Fruit fly (Drosophila melanogaster): ENCODE results near the gene CG14325.

The CG14325 gene

DNA sequence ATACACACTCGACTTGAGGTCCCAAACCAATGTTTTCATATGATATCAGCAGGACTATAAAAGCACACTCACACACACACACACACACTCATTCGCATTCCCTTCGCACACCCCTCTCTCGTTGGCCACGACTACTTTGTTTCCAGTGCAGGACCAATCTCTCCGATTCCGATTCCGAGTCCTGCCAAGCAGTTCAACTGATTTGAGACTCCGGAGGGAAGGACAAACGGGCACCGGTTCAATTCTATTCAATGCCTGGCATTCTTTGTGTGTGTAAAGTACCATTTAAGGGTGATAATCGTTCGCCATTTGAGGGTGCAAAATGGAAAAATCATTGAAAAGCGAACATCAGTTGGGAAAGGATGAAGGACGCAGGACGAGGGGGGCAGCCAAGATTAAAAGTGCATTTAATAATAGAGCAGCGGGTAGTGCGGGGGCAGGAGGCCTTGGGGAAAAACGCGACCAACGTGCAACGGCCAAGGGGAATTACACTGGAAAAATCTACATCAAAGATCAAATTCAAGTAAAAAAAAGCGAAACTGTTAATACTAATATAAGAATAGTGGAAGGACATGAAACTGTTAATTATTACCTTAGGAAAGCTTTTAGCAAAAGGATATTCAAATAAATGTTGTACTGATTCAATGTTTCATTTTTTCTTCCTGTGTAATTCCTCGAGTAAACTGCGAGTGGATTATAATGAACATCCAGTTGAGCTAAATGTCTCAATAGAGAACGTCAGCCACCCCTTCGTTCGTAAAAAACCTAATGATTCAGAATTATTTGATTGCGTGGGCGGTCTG, 43.1 kb upstream of the CG14325 start (continued):
- TF ChIP-seq gcm (GFP tag; optimal IDR thresholded peaks at IDR 0.05) (peak; percentile 15), ase (GFP tag; IDR thresholded peaks at IDR 0.05) (no peak), mirr (GFP tag; optimal IDR thresholded peaks at IDR 0.05) (no peak), vfl (GFP tag; optimal IDR thresholded peaks at IDR 0.05) (no peak), Xbp1 (GFP tag; optimal IDR thresholded peaks at IDR 0.05) (peak; percentile 27), CG8281 (tag; optimal IDR thresholded peaks at IDR 0.05) (no peak), caup (GFP tag; optimal IDR thresholded peaks at IDR 0.05; ENCODE audit: severe bottlenecking) (no peak), CG13894 (tag; optimal IDR thresholded peaks at IDR 0.05) (no peak), bsh (GFP tag; optimal IDR thresholded peaks at IDR 0.05) (peak in 1 of 2 experiments; percentile 85), Hr39 (optimal IDR thresholded peaks at IDR 0.05) (no peak), trem (tag; optimal IDR thresholded peaks at IDR 0.05) (peak; percentile 43), croc (GFP tag; conservative IDR thresholded peaks at IDR 0.05) (peak; percentile 55), jing (GFP tag; optimal IDR thresholded peaks at IDR 0.05) (no peak), CG4617 (GFP tag; optimal IDR thresholded peaks at IDR 0.05; ENCODE audit: borderline replicate concordance) (no peak), E2f2 (GFP tag; IDR thresholded peaks at IDR 0.05) (no peak), eyg (GFP tag; optimal IDR thresholded peaks at IDR 0.05) (no peak), CG33213 (GFP tag; optimal IDR thresholded peaks at IDR 0.05) (no peak), emc (GFP tag; optimal IDR thresholded peaks at IDR 0.05) (no peak), CG4707 (GFP tag; optimal IDR thresholded peaks at IDR 0.05) (peak; percentile 6), Neu2 (GFP tag; optimal IDR thresholded peaks at IDR 0.05; ENCODE audit: borderline replicate concordance) (no peak), gce (GFP tag; IDR thresholded peaks at IDR 0.05) (no peak), psq (GFP tag; optimal IDR thresholded peaks at IDR 0.05) (no peak), BEAF-32 (GFP tag; optimal IDR thresholded peaks at IDR 0.05) (no peak), toy (GFP tag; IDR thresholded peaks at IDR 0.05) (no peak), CkIIα-i1 (GFP tag; IDR thresholded peaks at IDR 0.05) (no peak), btn (GFP tag; optimal IDR thresholded peaks at IDR 0.05) (no peak), oc (tag; optimal IDR thresholded peaks at IDR 0.05) (peak; percentile 78), CG31441 (GFP tag; IDR thresholded peaks at IDR 0.05) (peak; percentile 67), slou (GFP tag; optimal IDR thresholded peaks at IDR 0.05) (no peak), org-1 (GFP tag; optimal IDR thresholded peaks at IDR 0.05) (no peak), ato (GFP tag; IDR thresholded peaks at IDR 0.05; ENCODE audit: partially characterized antibody) (no peak), bowl (GFP tag; IDR thresholded peaks at IDR 0.05) (no peak), ttk (GFP tag; IDR thresholded peaks at IDR 0.05) (peak; percentile 28), disco-r (GFP tag; optimal IDR thresholded peaks at IDR 0.05) (no peak), en (GFP tag; optimal IDR thresholded peaks at IDR 0.05) (no peak), CG5245 (GFP tag; optimal IDR thresholded peaks at IDR 0.05) (peak; percentile 25), CG9609 (GFP tag; optimal IDR thresholded peaks at IDR 0.05) (no peak), CG2129 (GFP tag; IDR thresholded peaks at IDR 0.05; ENCODE audit: partially characterized antibody) (no peak), wdn (GFP tag; IDR thresholded peaks at IDR 0.05) (no peak), CG32772 (GFP tag; IDR thresholded peaks at IDR 0.05) (peak; percentile 47), Gsc (GFP tag; IDR thresholded peaks at IDR 0.05) (no peak; the same call in 1 of the 2 replicates), CG9876 (GFP tag; optimal IDR thresholded peaks at IDR 0.05) (no peak), CG4730 (GFP tag; IDR thresholded peaks at IDR 0.05) (no peak), CG16863 (GFP tag; optimal IDR thresholded peaks at IDR 0.05) (no peak), shn (GFP tag; optimal IDR thresholded peaks at IDR 0.05) (no peak), CG9727 (GFP tag; optimal IDR thresholded peaks at IDR 0.05) (peak; percentile 58), Hr3 (GFP tag; optimal IDR thresholded peaks at IDR 0.05) (peak; percentile 44), CG3065 (GFP tag; optimal IDR thresholded peaks at IDR 0.05) (peak; percentile 10), MBD-R2 (GFP tag; IDR thresholded peaks at IDR 0.05) (no peak), CG6654 (GFP tag; optimal IDR thresholded peaks at IDR 0.05) (no peak)
